Worm (Caenorhabditis elegans) whole organism, early embryonic: ENCODE measurements around the gene ZC190.8.

Experiments
- B0310.2 ChIP-seq: sonication (generic microtip); optimal IDR thresholded peaks from 2 replicates; lab custom pipeline; 2016; ENCODE audit warnings: mild to moderate bottlenecking, missing genetic modification characterization, missing compliant biosample characterization
- F13C5.2 ChIP-seq: sonication (generic microtip); optimal IDR thresholded peaks from 2 replicates; lab custom pipeline; 2017; ENCODE audit warnings: mild to moderate bottlenecking, missing genetic modification characterization, inconsistent platforms, missing compliant biosample characterization
- aly-1 ChIP-seq: sonication (generic microtip); optimal IDR thresholded peaks from 2 replicates; lab custom pipeline; 2016; ENCODE audit warnings: missing genetic modification characterization, missing compliant biosample characterization
- ama-1 ChIP-seq: fragments of 150-350 bp; optimal IDR thresholded peaks from 2 replicates; lab custom pipeline; 2014
- flt-1 ChIP-seq: fragments of 200-800 bp; sonication (Bioruptor generic); IDR thresholded peaks from 2 replicates; pipeline ENCODE4 v1.3.6; 2022; ENCODE audit warnings: missing genetic modification characterization, missing compliant biosample characterization
- hmg-4 ChIP-seq: fragments of 200-800 bp; sonication (Bioruptor generic); optimal IDR thresholded peaks from 2 replicates; lab custom pipeline; 2018; ENCODE audit warnings: mild to moderate bottlenecking, missing genetic modification characterization, missing compliant biosample characterization
- hnd-1 ChIP-seq: sonication (generic microtip); optimal IDR thresholded peaks from 2 replicates; lab custom pipeline; 2016; ENCODE audit warnings: missing genetic modification characterization, missing compliant biosample characterization
- tbx-37 ChIP-seq: fragments of 200-800 bp; sonication (Bioruptor generic); conservative IDR thresholded peaks from 2 replicates; pipeline ENCODE4 v1.3.6; 2022; ENCODE audit warnings: missing genetic modification reagents, missing genetic modification characterization, missing compliant biosample characterization
- tra-4 ChIP-seq: sonication (generic microtip); optimal IDR thresholded peaks from 2 replicates; lab custom pipeline; 2017; ENCODE audit warnings: missing genetic modification characterization, missing compliant biosample characterization

DNA sequence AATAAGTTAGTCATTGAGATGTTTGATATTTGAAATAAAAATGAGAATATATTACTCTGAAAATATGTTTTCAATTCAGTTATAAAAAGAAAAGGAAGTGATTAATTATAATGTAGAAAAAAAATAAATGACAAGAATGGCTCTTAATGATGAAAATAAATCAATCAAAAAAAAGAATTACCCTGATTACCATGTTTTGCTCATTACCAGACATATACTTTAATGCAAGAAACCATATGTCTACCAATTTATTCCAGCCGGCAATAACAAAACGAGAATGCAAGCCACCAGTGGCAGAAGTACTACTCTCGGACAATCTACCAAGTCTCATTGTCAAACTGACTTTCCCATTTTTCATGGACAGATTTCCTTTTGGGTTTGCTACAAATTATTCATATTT, 3.8 kb downstream of the ZC190.8 start:
- TF ChIP-seq hmg-4 (GFP tag; lab: Kevin White, UChicago) (no peak), B0310.2 (no peak), tra-4 (tag; lab: Kevin White, UChicago) (no peak), ama-1 (lab: Kevin White, UChicago) (no peak), tbx-37 (GFP tag; lab: Robert Waterston, UW) (no peak), hnd-1 (tag; lab: Kevin White, UChicago) (no peak), F13C5.2 (tag; lab: Kevin White, UChicago) (no peak), aly-1 (tag; lab: Kevin White, UChicago) (no peak), flt-1 (GFP tag; lab: Robert Waterston, UW) (no peak)
